Fruit fly (Drosophila melanogaster) whole organism, pupa: ENCODE measurements around the gene CG3008.

Source experiments
- CG10348 ChIP-seq: fragments of 200-800 bp; sonication (Bioruptor generic); IDR thresholded peaks from 2 replicates; pipeline ENCODE4 v1.3.6; 2022; ENCODE audit warnings: missing biosample characterization, missing genetic modification characterization
- CG12605 ChIP-seq: fragments of 200-800 bp; sonication (Bioruptor generic); IDR thresholded peaks from 2 replicates; pipeline ENCODE4 v1.3.6; 2022; ENCODE audit warnings: missing biosample characterization, missing genetic modification characterization
- CG13204 ChIP-seq: fragments of 200-800 bp; sonication (Bioruptor generic); optimal IDR thresholded peaks from 2 replicates; lab custom pipeline; 2018; ENCODE audit warnings: missing biosample characterization, mild to moderate bottlenecking, missing genetic modification characterization, moderate library complexity
- CG14655 ChIP-seq: fragments of 200-800 bp; sonication (Bioruptor generic); optimal IDR thresholded peaks from 3 replicates; lab custom pipeline; 2017; ENCODE audit warnings: mild to moderate bottlenecking, missing biosample characterization, missing genetic modification reagents, missing genetic modification characterization
- CG15710 ChIP-seq: fragments of 200-800 bp; sonication (Bioruptor generic); optimal IDR thresholded peaks from 2 replicates; lab custom pipeline; 2018; ENCODE audit warnings: missing biosample characterization, mild to moderate bottlenecking, missing genetic modification characterization, moderate library complexity
- CG17806 ChIP-seq: fragments of 200-800 bp; sonication (Bioruptor generic); optimal IDR thresholded peaks from 2 replicates; lab custom pipeline; 2018; ENCODE audit warnings: missing biosample characterization, mild to moderate bottlenecking, missing genetic modification characterization, moderate library complexity
- CG32121 ChIP-seq: fragments of 200-800 bp; sonication (Bioruptor generic); IDR thresholded peaks from 2 replicates; pipeline ENCODE4 v1.3.6; 2022; ENCODE audit warnings: missing biosample characterization, missing genetic modification characterization
- CG34367 ChIP-seq: fragments of 200-800 bp; sonication (Bioruptor generic); optimal IDR thresholded peaks from 2 replicates; lab custom pipeline; 2018; ENCODE audit warnings: missing biosample characterization, mild to moderate bottlenecking, missing genetic modification characterization
- CG4496 ChIP-seq: fragments of 200-800 bp; sonication (Bioruptor generic); IDR thresholded peaks from 3 replicates; pipeline ENCODE4 v1.3.6; 2022; ENCODE audit warnings: missing biosample characterization, missing genetic modification characterization
- CG8159 ChIP-seq: fragments of 200-800 bp; sonication (Bioruptor generic); optimal IDR thresholded peaks from 3 replicates; lab custom pipeline; 2018; ENCODE audit warnings: missing biosample characterization, mild to moderate bottlenecking, missing genetic modification characterization, moderate library complexity
- CG8301 ChIP-seq: fragments of 200-800 bp; sonication (Bioruptor generic); optimal IDR thresholded peaks from 2 replicates; lab custom pipeline; 2018; ENCODE audit warnings: missing biosample characterization, mild to moderate bottlenecking, missing genetic modification characterization
- CG9948 ChIP-seq: fragments of 200-800 bp; sonication (Bioruptor generic); optimal IDR thresholded peaks from 2 replicates; lab custom pipeline; 2018; ENCODE audit warnings: missing biosample characterization, mild to moderate bottlenecking, missing genetic modification characterization, moderate library complexity
- D1 ChIP-seq: fragments of 200-800 bp; sonication (Bioruptor generic); optimal IDR thresholded peaks from 2 replicates; lab custom pipeline; 2018; ENCODE audit warnings: missing biosample characterization, mild to moderate bottlenecking, missing genetic modification characterization, moderate library complexity
- EcR ChIP-seq: fragments of 200-800 bp; sonication (Bioruptor generic); optimal IDR thresholded peaks from 3 replicates; lab custom pipeline; 2019; ENCODE audit warnings: missing biosample characterization, missing genetic modification characterization, mild to moderate bottlenecking, moderate library complexity, missing genetic modification reagents
- Ets98B ChIP-seq: fragments of 200-800 bp; sonication (Bioruptor generic); IDR thresholded peaks from 2 replicates; pipeline ENCODE4 v1.3.6; 2022; ENCODE audit warnings: missing biosample characterization, missing genetic modification characterization
- Pif1A ChIP-seq: fragments of 200-800 bp; sonication (Bioruptor generic); optimal IDR thresholded peaks from 3 replicates; lab custom pipeline; 2016; ENCODE audit warnings: missing biosample characterization, missing genetic modification characterization
- Pif1B ChIP-seq: fragments of 200-800 bp; sonication (Bioruptor generic); optimal IDR thresholded peaks from 3 replicates; lab custom pipeline; 2016; ENCODE audit warnings: missing biosample characterization, missing genetic modification characterization
- Snoo ChIP-seq: fragments of 200-800 bp; sonication (Bioruptor generic); optimal IDR thresholded peaks from 3 replicates; lab custom pipeline; 2017; ENCODE audit warnings: missing biosample characterization, mild to moderate bottlenecking, missing genetic modification characterization, inconsistent platforms
- fd96Ca ChIP-seq: fragments of 200-800 bp; sonication (Bioruptor generic); IDR thresholded peaks from 3 replicates; pipeline ENCODE4 v1.3.6; 2022; ENCODE audit warnings: missing biosample characterization, missing genetic modification characterization
- gl ChIP-seq: fragments of 200-800 bp; sonication (Bioruptor generic); optimal IDR thresholded peaks from 2 replicates; lab custom pipeline; 2018; ENCODE audit warnings: missing biosample characterization, mild to moderate bottlenecking, missing genetic modification characterization
- rn ChIP-seq: fragments of 200-800 bp; sonication (Bioruptor generic); IDR thresholded peaks from 2 replicates; pipeline ENCODE4 v1.3.6; 2022; ENCODE audit warnings: missing biosample characterization, missing genetic modification characterization

CG3008 gene

DNA sequence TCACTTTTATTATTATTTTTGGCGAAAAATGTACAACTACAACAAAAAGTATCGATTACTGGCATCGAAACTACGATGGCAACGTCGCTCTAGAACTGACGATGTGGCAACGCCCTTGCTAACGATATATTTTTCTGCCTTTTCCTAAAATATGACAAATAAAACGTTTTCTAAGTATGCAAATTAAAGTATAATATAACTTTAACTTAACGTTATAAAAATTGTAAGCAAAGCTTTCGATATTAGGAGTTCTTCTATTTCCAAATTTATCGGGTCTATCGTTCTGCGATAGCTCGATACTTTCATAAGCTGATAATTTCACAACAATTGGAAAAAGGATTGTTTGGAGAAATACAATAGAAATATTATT is at the start of gene CG3008, which contains the start of gene Cf2:
TSS of gene CG3008 (plus strand) at position 276 of the 370 bp plus-strand sequence.
TSS of gene Cf2 (minus strand) at position 85 of the 370 bp plus-strand sequence.
- TF ChIP-seq CG4496 (GFP tag; lab: Robert Waterston, UW) (no peak), CG17806 (tag; lab: Kevin White, UChicago) (no peak), CG15710 (tag; lab: Kevin White, UChicago) (no peak), CG32121 (GFP tag; lab: Robert Waterston, UW) (no peak; the same call in 1 of the 2 replicates), CG8159 (peak; percentile 33), fd96Ca (no peak), CG10348 (no peak), CG9948 (tag; lab: Kevin White, UChicago) (no peak)

DNA sequence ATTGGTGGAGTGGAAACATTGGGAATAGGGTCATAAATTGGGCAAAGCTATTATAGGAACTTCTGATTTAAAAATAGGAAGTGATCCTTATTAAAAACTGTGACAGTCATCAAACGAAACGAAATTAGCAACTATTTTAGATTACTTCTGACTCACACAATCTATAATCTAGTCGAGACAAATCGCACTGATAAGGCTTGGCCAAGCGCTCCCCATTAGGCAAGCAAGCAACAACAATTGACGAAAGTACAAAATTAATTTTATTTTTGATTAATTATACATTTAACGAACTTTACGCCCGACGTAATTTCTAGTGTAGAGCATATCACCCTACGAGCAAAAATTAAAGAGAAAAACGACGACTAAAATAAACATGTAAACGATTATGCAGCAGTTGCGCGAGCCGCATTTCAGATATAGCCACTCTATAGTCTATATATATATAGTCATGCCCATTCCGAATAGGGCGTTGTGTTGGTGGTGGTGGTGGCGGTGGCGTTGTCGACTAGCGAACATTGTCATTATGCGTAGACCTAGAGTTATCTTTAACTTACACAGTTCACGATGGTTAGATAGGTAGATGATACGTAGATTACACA is 47.9 kb upstream of the CG3008 start, which contains the start of gene Ir25a:
TSS of gene Ir25a (minus strand) at position 210 of the 599 bp plus-strand sequence.
- TF ChIP-seq CG17806 (tag; lab: Kevin White, UChicago) = no peak
- TF ChIP-seq CG32121 (GFP tag; lab: Robert Waterston, UW) = no peak
- no peak for TF ChIP-seq CG8159
- no peak for TF ChIP-seq Pif1A (GFP tag; lab: Kevin White, UChicago)
- TF ChIP-seq rn (GFP tag; lab: Robert Waterston, UW) = no peak

DNA sequence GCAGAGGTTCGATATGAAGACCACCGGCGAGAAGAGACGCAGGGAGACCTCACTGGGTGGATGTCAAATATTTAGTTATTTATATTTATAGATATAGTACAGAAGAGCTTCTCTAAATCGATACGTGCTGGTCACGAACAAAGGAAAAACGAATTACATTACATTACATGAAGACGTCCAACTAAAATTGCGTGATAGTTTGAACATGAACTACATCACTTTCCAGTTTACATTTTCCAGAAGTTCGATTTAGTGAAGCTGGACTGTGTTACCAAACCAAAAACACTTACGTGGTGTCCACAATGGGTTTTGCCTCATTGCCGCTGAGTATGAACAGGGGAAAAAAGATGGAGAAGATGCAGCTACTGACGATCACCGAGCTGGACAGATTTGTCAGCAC is 46.9 kb upstream of the CG3008 start:
- TF ChIP-seq Ets98B (GFP tag; lab: Robert Waterston, UW) = 0 out of 2 replicates have a peak, but pooled peaks have one; percentile 22
- TF ChIP-seq CG4496 (GFP tag; lab: Robert Waterston, UW) = 0 out of 3 replicates have a peak, but pooled peaks have one; percentile 36
- TF ChIP-seq fd96Ca = no peak

DNA sequence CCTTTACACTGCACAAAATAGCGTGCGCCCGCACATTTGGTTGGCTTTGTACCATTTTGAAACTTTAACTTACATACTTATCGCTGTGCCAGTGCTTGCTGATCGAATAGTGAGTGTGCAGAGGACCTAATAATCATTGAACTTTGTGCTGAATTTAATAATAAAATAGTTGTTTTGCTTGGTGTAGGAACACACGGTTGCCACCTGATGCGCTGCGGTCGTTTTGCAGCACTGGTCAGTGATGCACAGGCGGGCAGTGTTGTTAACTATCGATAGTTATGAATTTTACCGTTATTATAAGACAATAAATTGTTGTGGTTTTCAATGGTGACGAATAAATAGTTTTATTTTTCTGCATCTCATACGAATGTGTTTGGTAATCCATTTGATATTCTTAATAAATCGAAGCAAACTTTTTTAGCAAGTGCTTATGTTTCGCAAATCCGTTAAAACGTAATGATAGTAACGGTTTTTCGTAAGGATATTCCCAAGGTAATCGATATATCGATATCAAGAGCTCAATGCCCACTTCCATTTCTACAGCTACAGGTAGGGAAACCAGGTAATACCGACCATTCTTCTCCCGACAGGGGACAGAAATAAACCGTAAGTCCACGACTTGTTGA is 45.2 kb upstream of the CG3008 start, which contains the start of the genes tank and CG12194:
TSS of gene tank (minus strand) at position 228 of the 626 bp plus-strand sequence.
TSS of gene CG12194 (plus strand) at position 576 of the 626 bp plus-strand sequence.
- TF ChIP-seq EcR (GFP tag; lab: Kevin White, UChicago) = peak; percentile 29
- TF ChIP-seq CG12605 = peak; percentile 99
- TF ChIP-seq CG10348 = peak; percentile 99
- TF ChIP-seq CG13204 (GFP tag; lab: Kevin White, UChicago) = no peak
- peak; percentile 96 for TF ChIP-seq CG15710 (tag; lab: Kevin White, UChicago)
- TF ChIP-seq CG8159 = peak; percentile 97
- TF ChIP-seq CG14655 (GFP tag; lab: Kevin White, UChicago) = peak; percentile 100
- peak; percentile 100 for TF ChIP-seq fd96Ca
- peak; percentile 99 for TF ChIP-seq CG9948 (tag; lab: Kevin White, UChicago)
- TF ChIP-seq CG34367 = peak; percentile 99
- TF ChIP-seq CG17806 (tag; lab: Kevin White, UChicago) = peak; percentile 99
- TF ChIP-seq gl = peak; percentile 97
- TF ChIP-seq D1 (tag; lab: Kevin White, UChicago) = no peak
- peak; percentile 100 for TF ChIP-seq Pif1A (GFP tag; lab: Kevin White, UChicago)
- peak; percentile 100 for TF ChIP-seq CG32121 (GFP tag; lab: Robert Waterston, UW)
- TF ChIP-seq rn (GFP tag; lab: Robert Waterston, UW) = peak; percentile 99
- TF ChIP-seq Snoo (tag; lab: Kevin White, UChicago) = peak; percentile 98
- TF ChIP-seq CG4496 (GFP tag; lab: Robert Waterston, UW) = peak; percentile 100
- TF ChIP-seq Pif1B (GFP tag; lab: Kevin White, UChicago) = peak; percentile 99
- peak; percentile 100 for TF ChIP-seq Ets98B (GFP tag; lab: Robert Waterston, UW)
- TF ChIP-seq CG8301 = peak; percentile 100
- TF ChIP-seq, all 21 proteins: peak for 19

DNA sequence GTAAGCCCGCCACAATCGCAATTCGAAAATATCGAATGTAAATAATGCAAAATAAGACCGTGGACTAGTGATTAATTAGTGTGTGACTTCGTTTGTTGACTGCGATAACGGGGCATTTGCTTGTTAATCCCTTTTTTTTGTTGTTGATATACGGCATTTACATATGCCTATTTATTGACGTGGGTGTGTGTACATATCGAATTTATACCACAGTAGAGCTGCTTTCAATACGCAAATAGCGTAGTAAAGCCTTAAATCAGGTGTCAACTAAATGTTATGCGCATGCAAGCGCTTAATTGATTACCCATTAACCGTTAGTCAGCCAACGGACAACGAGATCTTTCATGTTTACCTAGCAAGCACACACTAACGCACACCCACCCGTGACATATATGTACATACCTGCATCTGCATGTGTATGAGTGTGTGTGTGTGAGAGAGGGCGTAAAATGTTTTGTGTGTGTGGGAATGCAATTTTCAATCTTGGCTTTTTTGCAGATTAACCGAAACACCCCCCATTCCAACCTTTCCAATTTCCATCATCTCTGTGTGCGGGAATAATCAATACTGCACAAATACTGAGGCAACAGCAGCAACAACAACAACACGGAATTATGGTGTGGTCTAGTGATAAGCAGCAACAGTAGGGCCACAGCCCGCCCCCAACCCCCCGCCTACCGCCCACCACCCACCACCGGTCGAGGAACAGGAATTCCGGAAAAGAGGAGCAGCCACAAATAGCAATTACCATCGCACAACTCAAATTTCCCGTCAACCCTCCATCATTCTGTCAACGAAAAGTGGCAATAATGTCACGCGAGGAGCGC is 44.4 kb upstream of the CG3008 start:
- TF ChIP-seq CG10348 = no peak
- TF ChIP-seq fd96Ca = no peak
- TF ChIP-seq rn (GFP tag; lab: Robert Waterston, UW) = no peak
- TF ChIP-seq CG34367 = no peak
- TF ChIP-seq CG14655 (GFP tag; lab: Kevin White, UChicago) = no peak
- TF ChIP-seq Pif1A (GFP tag; lab: Kevin White, UChicago) = no peak
- no peak for TF ChIP-seq CG8301
- no peak for TF ChIP-seq EcR (GFP tag; lab: Kevin White, UChicago)
- TF ChIP-seq CG32121 (GFP tag; lab: Robert Waterston, UW) = no peak
- no peak for TF ChIP-seq Ets98B (GFP tag; lab: Robert Waterston, UW)
- TF ChIP-seq CG4496 (GFP tag; lab: Robert Waterston, UW) = no peak

DNA sequence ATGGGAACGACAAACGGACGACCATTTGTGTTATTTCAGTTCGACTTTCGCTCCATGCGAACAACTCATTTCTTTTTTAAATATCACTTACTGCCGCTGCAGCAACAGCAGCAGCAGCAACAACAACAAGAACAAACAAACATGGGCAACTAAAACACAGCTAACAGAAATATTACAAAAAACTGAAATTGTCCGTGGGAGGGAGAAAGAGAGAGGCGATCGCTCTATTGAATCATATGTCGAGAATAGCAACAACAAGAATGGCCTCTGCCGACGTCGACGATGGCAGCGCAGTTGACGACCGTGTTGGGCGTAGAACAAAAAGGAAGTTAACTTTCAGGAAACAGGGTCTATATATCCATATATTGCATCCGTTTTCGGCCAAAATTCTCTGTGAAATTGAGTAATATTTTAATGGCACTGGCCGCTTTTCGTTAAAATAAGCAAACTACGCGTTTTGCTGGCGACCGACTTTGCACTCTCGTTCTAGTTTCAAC is 36.4 kb upstream of the CG3008 start:
- TF ChIP-seq fd96Ca (no peak), Ets98B (GFP tag; lab: Robert Waterston, UW) (no peak), D1 (tag; lab: Kevin White, UChicago) (no peak), CG10348 (no peak), rn (GFP tag; lab: Robert Waterston, UW) (no peak), EcR (GFP tag; lab: Kevin White, UChicago) (no peak), gl (no peak), CG8301 (no peak), Snoo (tag; lab: Kevin White, UChicago) (no peak), Pif1B (GFP tag; lab: Kevin White, UChicago) (no peak)
